Worm (Caenorhabditis elegans) whole organism, early embryonic: Measurements from ENCODE around the gene cyld-1.

Experiments
- aly-1 ChIP-seq: sonication (generic microtip); optimal IDR thresholded peaks from 2 replicates; lab custom pipeline; 2016; ENCODE audit warnings: missing genetic modification characterization, missing compliant biosample characterization
- ama-1 ChIP-seq: fragments of 150-350 bp; optimal IDR thresholded peaks from 2 replicates; lab custom pipeline; 2014
- ets-7 ChIP-seq: sonication (generic microtip); optimal IDR thresholded peaks from 2 replicates; lab custom pipeline; 2016; ENCODE audit warnings: missing genotype, missing genetic modification characterization, missing compliant biosample characterization
- pes-1 ChIP-seq: fragments of 200-800 bp; sonication (Bioruptor generic); IDR thresholded peaks from 2 replicates; pipeline ENCODE4 v1.3.6; 2022; ENCODE audit warnings: missing genetic modification reagents, missing genetic modification characterization, missing compliant biosample characterization
- scrt-1 ChIP-seq: fragments of 200-800 bp; sonication (Bioruptor generic); IDR thresholded peaks from 2 replicates; pipeline ENCODE4 v1.3.6; 2022; ENCODE audit warnings: missing genetic modification characterization, missing compliant biosample characterization
- tbx-11 ChIP-seq: fragments of 200-800 bp; sonication (Bioruptor generic); IDR thresholded peaks from 2 replicates; pipeline ENCODE4 v1.3.6; 2022; ENCODE audit warnings: missing genetic modification characterization, missing compliant biosample characterization
- tra-4 ChIP-seq: sonication (generic microtip); optimal IDR thresholded peaks from 2 replicates; lab custom pipeline; 2017; ENCODE audit warnings: missing genetic modification characterization, missing compliant biosample characterization

DNA sequence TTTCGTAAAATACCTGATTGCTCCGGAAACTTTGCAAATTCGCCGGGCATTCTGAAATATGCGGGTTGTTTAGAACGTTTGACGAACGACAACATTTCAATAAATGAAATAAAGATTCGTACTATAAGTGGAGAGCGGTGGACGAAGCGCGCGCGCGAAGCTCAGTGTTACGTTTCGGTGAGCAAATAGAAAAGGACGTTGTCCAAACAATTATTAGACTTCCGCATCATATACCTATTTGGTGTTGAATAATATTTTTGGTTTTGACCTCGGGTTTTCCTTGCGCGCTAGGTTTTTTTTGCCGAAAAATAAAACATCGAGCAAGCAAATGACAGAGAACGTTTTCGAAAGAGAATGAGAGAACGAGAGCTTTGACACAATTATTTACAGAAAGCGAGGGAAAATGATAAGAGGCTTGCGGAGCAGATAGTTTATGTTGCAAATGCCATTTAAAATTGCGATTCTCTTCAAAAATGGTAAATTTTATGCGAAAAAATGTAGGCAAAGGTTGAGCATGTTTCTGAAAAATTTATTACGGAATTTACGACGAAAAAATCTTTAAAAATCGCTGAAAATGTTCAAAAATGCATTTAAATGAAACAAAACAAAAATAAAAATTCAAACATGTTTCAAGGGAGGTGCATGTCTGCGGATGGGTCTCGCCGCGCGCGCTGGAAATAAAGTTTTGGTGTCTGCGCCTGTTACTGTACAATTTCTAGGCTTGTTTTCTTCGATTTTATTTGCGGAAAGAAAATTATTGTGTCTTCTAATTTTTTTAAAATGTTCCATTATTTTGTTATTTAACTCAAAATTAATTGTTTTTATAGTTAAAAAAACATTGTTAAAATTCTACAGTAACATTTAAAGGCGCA, at the start of gene cyld-1, which contains the start of gene F40F12.9:
- TF ChIP-seq ama-1 (lab: Kevin White, UChicago) (no peak), ets-7 (tag; lab: Kevin White, UChicago) (no peak), aly-1 (no peak), tbx-11 (GFP tag; lab: Robert Waterston, UW) (no peak), pes-1 (no peak), scrt-1 (no peak), tra-4 (tag; lab: Kevin White, UChicago) (no peak)
